Fruit fly (Drosophila melanogaster) Kc167 (cell line): ENCODE results near the gene CG32040.

Source experiments
- Myc ChIP-seq: fragments of >200 bp; optimal IDR thresholded peaks from 2 replicates; lab custom pipeline; 2017; ENCODE audit warnings: missing external identifiers
- Sin3A ChIP-seq: fragments of >200 bp; optimal IDR thresholded peaks from 2 replicates; lab custom pipeline; 2018; ENCODE audit warnings: missing external identifiers
- h ChIP-seq: fragments of >200 bp; optimal IDR thresholded peaks from 3 replicates; lab custom pipeline; 2018; ENCODE audit warnings: missing external identifiers
- insv ChIP-seq: fragments of >200 bp; optimal IDR thresholded peaks from 3 replicates; lab custom pipeline; 2018; ENCODE audit warnings: missing external identifiers
- psq ChIP-seq: fragments of >200 bp; optimal IDR thresholded peaks from 2 replicates; lab custom pipeline; 2017; ENCODE audit warnings: missing external identifiers
- ttk ChIP-seq: sonication (Bioruptor generic); optimal IDR thresholded peaks from 2 replicates; lab custom pipeline; 2017; ENCODE audit warnings: missing external identifiers

dm6 chr3L:9357830-9358712, 4.2 kb downstream of the CG32040 start:
- no peak for TF ChIP-seq insv (lab: Kevin White, UChicago)
- TF ChIP-seq Sin3A (lab: Kevin White, UChicago), result no peak
- TF ChIP-seq psq, result no peak
- no peak for TF ChIP-seq Myc
- no peak for TF ChIP-seq h (lab: Kevin White, UChicago)
- no peak for TF ChIP-seq ttk (lab: Kevin White, UChicago)
